Worm (Caenorhabditis elegans) whole organism, young adult: ENCODE data around the gene mboa-7.

ENCODE experiments used
- B0019.2 ChIP-seq: fragments of 200-800 bp; sonication (Bioruptor generic); conservative IDR thresholded peaks from 2 replicates; pipeline ENCODE4 v1.3.6; 2022; ENCODE audit warnings: missing genetic modification reagents, missing genetic modification characterization, missing compliant biosample characterization
- B0261.1 ChIP-seq: sonication (generic microtip); optimal IDR thresholded peaks from 2 replicates; lab custom pipeline; 2016; ENCODE audit warnings: mild to moderate bottlenecking, missing genetic modification characterization, moderate library complexity, missing compliant biosample characterization
- B0336.3 ChIP-seq: fragments of 200-800 bp; sonication (Bioruptor generic); IDR thresholded peaks from 2 replicates; pipeline ENCODE4 v1.3.6; 2022; ENCODE audit warnings: missing genetic modification characterization, missing compliant biosample characterization
- F22D6.2 ChIP-seq: sonication (generic microtip); optimal IDR thresholded peaks from 2 replicates; lab custom pipeline; 2016; ENCODE audit warnings: mild to moderate bottlenecking, missing genetic modification characterization, missing compliant biosample characterization
- F33H1.4 ChIP-seq: fragments of 200-800 bp; sonication (Bioruptor generic); IDR thresholded peaks from 2 replicates; pipeline ENCODE4 v1.3.6; 2022; ENCODE audit warnings: missing genetic modification reagents, missing genetic modification characterization, missing compliant biosample characterization
- F55B11.4 ChIP-seq: sonication (generic microtip); optimal IDR thresholded peaks from 2 replicates; lab custom pipeline; 2016; ENCODE audit warnings: missing compliant biosample characterization, missing genetic modification characterization, borderline replicate concordance; ENCODE audit not compliant: insufficient read depth
- F57A8.1 ChIP-seq: fragments of 200-800 bp; sonication (Bioruptor generic); optimal IDR thresholded peaks from 2 replicates; lab custom pipeline; 2018; ENCODE audit warnings: mild to moderate bottlenecking, missing genetic modification characterization, moderate library complexity, missing compliant biosample characterization
- T26A5.8 ChIP-seq: sonication (generic microtip); optimal IDR thresholded peaks from 2 replicates; lab custom pipeline; 2016; ENCODE audit warnings: missing genetic modification characterization, missing compliant biosample characterization
- Y95B8A.8 ChIP-seq: fragments of 200-800 bp; sonication (Bioruptor generic); IDR thresholded peaks from 2 replicates; pipeline ENCODE4 v1.3.6; 2022; ENCODE audit warnings: missing genetic modification reagents, missing genetic modification characterization, missing compliant biosample characterization
- ama-1 ChIP-seq, 3 experiments: fragments of 150-350 bp in 1 of 3; sonication (generic microtip) in 2 of 3; optimal IDR thresholded peaks; 2 replicates each; lab custom pipeline; 2014 to 2018; ENCODE audit warnings: missing biosample characterization in 2 of 3, missing genetic modification characterization in 2 of 3, missing genetic modification reagents in 2 of 3
- aptf-3 ChIP-seq: fragments of 200-800 bp; sonication (Bioruptor generic); IDR thresholded peaks from 2 replicates; pipeline ENCODE4 v1.3.6; 2022; ENCODE audit warnings: missing genetic modification characterization, missing compliant biosample characterization
- attf-6 ChIP-seq: fragments of 200-800 bp; sonication (Bioruptor generic); IDR thresholded peaks from 2 replicates; pipeline ENCODE4 v1.3.6; 2022; ENCODE audit warnings: missing genetic modification reagents, missing genetic modification characterization, missing compliant biosample characterization
- cebp-2 ChIP-seq: fragments of 200-800 bp; sonication (Bioruptor generic); IDR thresholded peaks from 2 replicates; pipeline ENCODE4 v1.3.6; 2022; ENCODE audit warnings: missing genetic modification characterization, missing compliant biosample characterization
- ceh-40 ChIP-seq: fragments of 200-800 bp; sonication (Bioruptor generic); IDR thresholded peaks from 2 replicates; pipeline ENCODE4 v1.3.6; 2022; ENCODE audit warnings: missing genetic modification characterization, missing compliant biosample characterization
- ceh-79 ChIP-seq: sonication (generic microtip); optimal IDR thresholded peaks from 2 replicates; lab custom pipeline; 2017; ENCODE audit warnings: mild to moderate bottlenecking, missing genetic modification characterization, missing compliant biosample characterization
- ceh-91 ChIP-seq: fragments of 200-800 bp; sonication (Bioruptor generic); IDR thresholded peaks from 2 replicates; pipeline ENCODE4 v1.3.6; 2022; ENCODE audit warnings: missing genetic modification reagents, missing genetic modification characterization, missing compliant biosample characterization
- dpl-1 ChIP-seq: fragments of 150-350 bp; optimal IDR thresholded peaks from 2 replicates; lab custom pipeline; 2014; ENCODE audit warnings: missing biosample characterization, missing genetic modification reagents, missing genetic modification characterization
- efl-1 ChIP-seq: fragments of 150-350 bp; optimal IDR thresholded peaks from 2 replicates; lab custom pipeline; 2014; ENCODE audit warnings: missing biosample characterization, missing genetic modification reagents, missing genetic modification characterization
- egrh-3 ChIP-seq: fragments of 200-800 bp; sonication (Bioruptor generic); IDR thresholded peaks from 2 replicates; pipeline ENCODE4 v1.3.6; 2022; ENCODE audit warnings: missing genetic modification reagents, missing genetic modification characterization, missing compliant biosample characterization
- ets-4 ChIP-seq: fragments of 200-800 bp; sonication (Bioruptor generic); optimal IDR thresholded peaks from 2 replicates; lab custom pipeline; 2018; ENCODE audit warnings: mild to moderate bottlenecking, missing genetic modification characterization, missing compliant biosample characterization
- him-1 ChIP-seq: sonication (generic microtip); optimal IDR thresholded peaks from 2 replicates; lab custom pipeline; 2016; ENCODE audit warnings: missing genotype, missing genetic modification reagents, missing genetic modification characterization, missing compliant biosample characterization
- hlh-26 ChIP-seq: fragments of 200-800 bp; sonication (Bioruptor generic); conservative IDR thresholded peaks from 2 replicates; pipeline ENCODE4 v1.3.6; 2022; ENCODE audit warnings: missing genetic modification reagents, missing genetic modification characterization, missing compliant biosample characterization
- hmg-1.2 ChIP-seq: fragments of 200-800 bp; sonication (Bioruptor generic); IDR thresholded peaks from 2 replicates; pipeline ENCODE4 v1.3.6; 2022; ENCODE audit warnings: missing genetic modification reagents, missing genetic modification characterization, missing compliant biosample characterization
- lin-26 ChIP-seq: fragments of 200-800 bp; sonication (Bioruptor generic); IDR thresholded peaks from 2 replicates; pipeline ENCODE4 v1.3.6; 2022; ENCODE audit warnings: missing genetic modification reagents, missing genetic modification characterization, missing compliant biosample characterization
- lin-40 ChIP-seq: sonication (generic microtip); optimal IDR thresholded peaks from 2 replicates; lab custom pipeline; 2016; ENCODE audit warnings: missing genetic modification characterization, mild to moderate bottlenecking, missing compliant biosample characterization, missing genotype, missing genetic modification reagents
- lin-54 ChIP-seq: fragments of 200-800 bp; sonication (Bioruptor generic); optimal IDR thresholded peaks from 2 replicates; lab custom pipeline; 2018; ENCODE audit warnings: mild to moderate bottlenecking, missing genetic modification characterization, missing compliant biosample characterization
- lir-1 ChIP-seq: fragments of 200-800 bp; sonication (Bioruptor generic); conservative IDR thresholded peaks from 2 replicates; pipeline ENCODE4 v1.3.6; 2022; ENCODE audit warnings: missing genetic modification reagents, missing genetic modification characterization, missing compliant biosample characterization
- lsl-1 ChIP-seq: fragments of 200-800 bp; sonication (Bioruptor generic); optimal IDR thresholded peaks from 2 replicates; lab custom pipeline; 2018; ENCODE audit warnings: mild to moderate bottlenecking, missing genetic modification characterization, moderate library complexity, missing compliant biosample characterization
- madf-3 ChIP-seq: fragments of 200-800 bp; sonication (Bioruptor generic); IDR thresholded peaks from 2 replicates; pipeline ENCODE4 v1.3.6; 2022; ENCODE audit warnings: missing genetic modification reagents, missing genetic modification characterization, missing compliant biosample characterization
- madf-6 ChIP-seq: fragments of 200-800 bp; sonication (Bioruptor generic); IDR thresholded peaks from 2 replicates; pipeline ENCODE4 v1.3.6; 2022; ENCODE audit warnings: missing genetic modification reagents, missing genetic modification characterization, missing compliant biosample characterization
- nfyb-1 ChIP-seq: fragments of 200-800 bp; sonication (Bioruptor generic); IDR thresholded peaks from 2 replicates; pipeline ENCODE4 v1.3.6; 2022; ENCODE audit warnings: missing genetic modification reagents, missing genetic modification characterization, missing compliant biosample characterization
- rec-8 ChIP-seq, 2 experiments: sonication (generic microtip); optimal IDR thresholded peaks; 2 replicates each; lab custom pipeline; 2016; ENCODE audit warnings: mild to moderate bottlenecking in 2 of 2, missing genetic modification characterization in 2 of 2, missing genetic modification reagents in 2 of 2, missing genotype in 2 of 2, missing biosample characterization in 1 of 2, missing compliant biosample characterization in 1 of 2, moderate library complexity in 1 of 2
- snpc-1.3 ChIP-seq: sonication (generic microtip); optimal IDR thresholded peaks from 2 replicates; lab custom pipeline; 2017; ENCODE audit warnings: missing genetic modification characterization, mild to moderate bottlenecking, missing compliant biosample characterization, antibody characterized with exemption, moderate library complexity, missing genotype, missing genetic modification reagents; ENCODE audit not compliant: insufficient read depth
- somi-1 ChIP-seq: fragments of 200-800 bp; sonication (Bioruptor generic); optimal IDR thresholded peaks from 2 replicates; lab custom pipeline; 2018; ENCODE audit warnings: mild to moderate bottlenecking, missing genetic modification characterization, missing compliant biosample characterization
- tbx-9 ChIP-seq: sonication (generic microtip); optimal IDR thresholded peaks from 2 replicates; lab custom pipeline; 2016; ENCODE audit warnings: borderline replicate concordance, missing genetic modification characterization, inconsistent platforms, missing compliant biosample characterization
- unc-62 ChIP-seq: fragments of 150-350 bp; optimal IDR thresholded peaks from 2 replicates; lab custom pipeline; 2014; ENCODE audit warnings: missing biosample characterization, missing genetic modification reagents, missing genetic modification characterization
- ztf-6 ChIP-seq: fragments of 200-800 bp; sonication (Bioruptor generic); IDR thresholded peaks from 2 replicates; pipeline ENCODE4 v1.3.6; 2022; ENCODE audit warnings: missing genetic modification reagents, missing genetic modification characterization, missing compliant biosample characterization

Gene mboa-7

DNA sequence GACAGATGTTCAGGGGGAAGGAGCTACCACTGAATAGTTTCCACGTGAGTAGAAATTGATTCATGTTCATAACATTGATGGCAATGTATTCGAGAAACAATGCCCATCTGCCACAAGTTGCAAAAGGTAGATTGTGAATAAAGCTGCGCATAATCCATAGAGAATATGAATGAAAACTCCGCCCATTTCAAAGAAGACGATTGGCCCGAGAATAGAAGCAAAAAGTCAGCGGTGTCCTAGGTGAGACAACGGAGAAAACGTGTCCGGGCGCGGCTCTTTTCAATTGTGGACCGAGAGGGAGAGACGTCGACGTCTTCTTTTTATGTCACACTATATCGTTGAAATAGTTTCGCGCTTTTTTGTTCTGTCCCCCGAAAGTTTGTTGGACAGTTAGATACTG, 24.8 kb downstream of the mboa-7 start, which contains the start of gene vab-3:
TSS of gene vab-3 (plus strand) at position 301 of the 400 bp plus-strand sequence.
- TF ChIP-seq ceh-79 (tag; lab: Kevin White, UChicago) (no peak), F57A8.1 (GFP tag; lab: Kevin White, UChicago) (no peak), B0336.3 (no peak), ama-1 (optimal IDR thresholded peaks at IDR 0.05; lab: Kevin White, UChicago) (no peak), ama-1 (GFP tag; optimal IDR thresholded peaks at IDR 0.05; lab: Kevin White, UChicago) (no peak), nfyb-1 (no peak), ceh-40 (GFP tag; lab: Robert Waterston, UW) (no peak), Y95B8A.8 (GFP tag; lab: Robert Waterston, UW) (no peak), snpc-1.3 (tag; lab: Kevin White, UChicago) (no peak), B0261.1 (tag; lab: Kevin White, UChicago) (no peak), egrh-3 (GFP tag; lab: Robert Waterston, UW) (no peak), rec-8 (tag; optimal IDR thresholded peaks at IDR 0.05; lab: Kevin White, UChicago) (no peak)

DNA sequence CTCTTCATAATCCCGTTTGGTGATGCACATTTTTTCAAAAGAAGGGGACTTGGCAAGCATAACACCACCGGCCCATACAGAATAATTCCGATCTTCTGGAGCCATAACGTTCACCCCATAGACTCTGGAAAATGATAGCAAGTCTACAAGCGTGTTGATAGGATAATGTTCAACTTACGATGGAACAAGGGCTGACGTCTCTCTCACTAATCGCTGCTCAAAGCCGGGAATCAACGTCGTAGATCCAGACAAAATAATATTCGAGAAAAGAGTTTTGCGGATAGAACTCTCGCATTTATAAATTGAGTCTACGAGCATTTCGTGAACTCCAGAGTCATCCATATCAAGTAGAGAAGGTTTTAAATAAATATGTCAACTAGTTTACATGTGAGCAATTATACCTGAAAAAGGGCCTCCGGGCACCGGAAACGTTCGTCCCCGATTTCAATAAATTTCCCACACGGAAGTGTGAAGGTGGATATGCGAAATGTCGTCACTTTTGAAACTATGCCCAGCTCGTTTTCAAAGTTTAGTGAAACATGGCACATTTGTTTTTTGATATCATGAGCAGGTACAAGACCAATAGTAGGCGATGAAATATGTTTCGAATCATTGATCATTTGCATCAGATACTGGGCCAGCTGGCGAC, 32.4 kb downstream of the mboa-7 start:
- TF ChIP-seq unc-62: no peak
- no peak for TF ChIP-seq T26A5.8 (tag; lab: Kevin White, UChicago)

DNA sequence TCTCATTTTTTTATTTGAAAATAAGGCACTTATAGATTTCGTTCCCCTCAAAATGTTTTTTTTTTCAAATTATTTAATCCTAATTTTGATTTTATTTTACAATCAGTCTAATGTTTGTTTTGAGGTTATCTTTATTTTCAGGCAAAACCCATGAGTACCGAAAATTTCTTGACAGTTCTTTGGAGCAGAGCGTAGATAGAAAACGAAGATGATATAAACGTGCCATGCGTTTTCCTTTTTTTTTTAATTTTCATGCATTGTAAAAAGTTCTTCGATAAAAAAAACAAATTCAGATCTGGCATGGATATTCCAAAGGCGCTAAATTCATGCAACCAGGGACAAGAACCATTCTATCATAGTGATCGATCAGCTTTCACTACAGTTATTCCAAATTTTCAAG, 33.3 kb downstream of the mboa-7 start, which contains the start of gene C33D3.5:
TSS of gene C33D3.5 (plus strand) at position 301 of the 400 bp plus-strand sequence.
- TF ChIP-seq madf-3: no peak
- TF ChIP-seq F33H1.4 (GFP tag; lab: Robert Waterston, UW): no peak
- TF ChIP-seq ceh-91 (GFP tag; lab: Robert Waterston, UW): no peak
- TF ChIP-seq madf-6: no peak
- no peak for TF ChIP-seq tbx-9 (tag; lab: Kevin White, UChicago)
- TF ChIP-seq lin-26 (GFP tag; lab: Robert Waterston, UW): no peak
- TF ChIP-seq hlh-26: no peak
- TF ChIP-seq aptf-3 (GFP tag; lab: Robert Waterston, UW): no peak
- no peak for TF ChIP-seq somi-1 (GFP tag; lab: Kevin White, UChicago)
- TF ChIP-seq, all 124 proteins: peak for 0

DNA sequence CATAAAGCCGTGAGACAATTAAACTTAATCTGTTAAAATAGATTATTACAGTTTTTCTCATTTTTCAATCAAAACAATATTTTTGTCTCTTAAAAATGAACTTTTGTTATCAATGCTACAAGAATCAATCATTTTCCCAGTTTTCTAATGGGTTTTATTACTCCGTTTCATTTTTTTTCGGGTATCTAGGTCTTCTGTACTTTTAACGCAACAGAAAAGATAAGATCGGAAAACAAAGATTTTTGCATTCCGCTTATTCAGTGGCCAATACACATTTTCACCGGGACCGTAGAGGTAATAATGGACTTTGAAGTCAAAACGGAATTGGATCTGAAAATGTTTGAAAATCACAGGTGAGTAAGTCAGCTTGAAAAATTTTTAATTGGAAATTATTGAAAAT, 35.6 kb downstream of the mboa-7 start, which contains the start of gene C33D3.4:
TSS of gene C33D3.4 (plus strand) at position 301 of the 400 bp plus-strand sequence.
- TF ChIP-seq lsl-1 (GFP tag; lab: Kevin White, UChicago) (no peak), hmg-1.2 (GFP tag; lab: Robert Waterston, UW) (no peak), ztf-6 (GFP tag; lab: Robert Waterston, UW) (no peak), attf-6 (GFP tag; lab: Robert Waterston, UW) (no peak), him-1 (tag; lab: Kevin White, UChicago) (no peak), ceh-91 (GFP tag; lab: Robert Waterston, UW) (no peak), F55B11.4 (tag; lab: Kevin White, UChicago) (no peak), cebp-2 (no peak), dpl-1 (no peak), lin-54 (no peak), F22D6.2 (tag; lab: Kevin White, UChicago) (no peak), ets-4 (no peak), lir-1 (GFP tag; lab: Robert Waterston, UW) (no peak), B0019.2 (GFP tag; lab: Robert Waterston, UW) (no peak), efl-1 (GFP tag; lab: Kevin White, UChicago) (no peak), lin-40 (tag; lab: Kevin White, UChicago) (no peak)
